Worm (Caenorhabditis elegans): ENCODE measurements around the gene C39E9.8.

DNA sequence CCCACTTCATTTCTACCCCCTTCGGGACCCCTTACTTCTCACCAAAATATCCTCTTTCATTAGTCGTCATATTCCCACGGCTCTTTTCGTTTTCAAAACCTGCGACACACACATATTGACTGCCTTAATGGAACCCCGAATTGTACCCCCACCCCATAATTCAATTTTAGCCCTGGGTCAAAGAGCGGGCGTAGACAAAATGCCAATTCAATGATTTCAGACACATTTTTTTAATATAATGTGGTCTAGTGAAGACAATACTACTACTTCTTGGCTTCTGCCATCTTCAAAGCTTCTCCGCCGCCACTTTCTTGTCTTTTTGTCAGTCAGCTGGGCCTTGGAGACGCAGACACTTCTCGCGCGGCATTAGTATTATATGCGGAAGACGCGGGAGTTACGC lies 48.5 kb downstream of the C39E9.8 start:
- TF ChIP-seq snpc-4 (tag; optimal IDR thresholded peaks at IDR 0.05) (no peak), fos-1 (tag; optimal IDR thresholded peaks at IDR 0.05) (no peak), lin-15B (tag; optimal IDR thresholded peaks at IDR 0.05) (no peak), ceh-28 (tag; optimal IDR thresholded peaks at IDR 0.05) (no peak), nhr-28 (tag; optimal IDR thresholded peaks at IDR 0.05) (no peak)
